Fruit fly (Drosophila melanogaster) Kc167 (cell line): Measurements from ENCODE around the gene MESR3.

Experiments
- Myc ChIP-seq: fragments of >200 bp; optimal IDR thresholded peaks from 2 replicates; lab custom pipeline; 2017; ENCODE audit warnings: missing external identifiers
- Sin3A ChIP-seq: fragments of >200 bp; optimal IDR thresholded peaks from 2 replicates; lab custom pipeline; 2018; ENCODE audit warnings: missing external identifiers
- h ChIP-seq: fragments of >200 bp; optimal IDR thresholded peaks from 3 replicates; lab custom pipeline; 2018; ENCODE audit warnings: missing external identifiers
- insv ChIP-seq: fragments of >200 bp; optimal IDR thresholded peaks from 3 replicates; lab custom pipeline; 2018; ENCODE audit warnings: missing external identifiers
- psq ChIP-seq: fragments of >200 bp; optimal IDR thresholded peaks from 2 replicates; lab custom pipeline; 2017; ENCODE audit warnings: missing external identifiers
- ttk ChIP-seq: sonication (Bioruptor generic); optimal IDR thresholded peaks from 2 replicates; lab custom pipeline; 2017; ENCODE audit warnings: missing external identifiers

The MESR3 gene

DNA sequence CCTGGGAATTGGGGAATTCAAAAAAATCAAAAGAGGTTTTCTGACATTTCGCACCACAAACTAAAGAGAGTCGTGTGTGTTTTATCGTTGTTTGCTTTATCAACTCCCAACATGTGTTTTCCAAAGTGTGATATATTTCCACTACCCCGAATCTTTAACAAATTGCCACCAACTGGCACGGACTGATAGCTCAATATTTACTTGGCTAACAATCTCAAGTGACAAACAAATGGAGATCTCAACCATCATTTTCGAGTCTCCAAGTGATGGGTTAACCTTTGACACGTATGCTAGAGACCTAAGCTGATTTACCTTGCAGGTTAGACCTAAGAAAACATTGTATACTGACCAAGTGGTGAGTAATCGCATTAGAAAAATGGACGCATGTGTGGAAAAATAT lies 8.4 kb downstream of the MESR3 start:
- TF ChIP-seq ttk (no peak), psq (lab: Kevin White, UChicago) (no peak), Myc (lab: Kevin White, UChicago) (no peak), h (no peak), insv (lab: Kevin White, UChicago) (no peak), Sin3A (lab: Kevin White, UChicago) (no peak)

DNA sequence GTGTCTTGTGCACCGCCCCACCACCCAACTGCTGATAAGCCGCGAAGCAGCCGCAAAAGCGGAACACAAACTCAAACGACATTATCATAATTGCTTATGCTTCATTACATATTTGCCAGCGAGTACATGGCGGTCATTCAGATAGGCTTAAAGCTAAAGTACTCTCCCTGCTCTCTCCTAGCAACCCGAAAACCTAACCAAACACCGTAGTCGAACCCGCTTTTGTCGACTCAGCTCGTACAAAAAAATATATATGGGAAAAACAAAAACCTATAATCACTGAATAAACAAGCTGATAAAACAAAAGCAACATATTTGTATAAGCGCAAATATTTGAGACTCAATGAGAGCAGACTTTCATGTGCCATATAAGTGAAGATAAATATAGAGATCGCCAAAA lies 9.9 kb downstream of the MESR3 start:
- no peak for TF ChIP-seq ttk
- TF ChIP-seq Myc (lab: Kevin White, UChicago): no peak
- no peak for TF ChIP-seq psq (lab: Kevin White, UChicago)
- no peak for TF ChIP-seq h
- no peak for TF ChIP-seq insv (lab: Kevin White, UChicago)
- no peak for TF ChIP-seq Sin3A (lab: Kevin White, UChicago)

DNA sequence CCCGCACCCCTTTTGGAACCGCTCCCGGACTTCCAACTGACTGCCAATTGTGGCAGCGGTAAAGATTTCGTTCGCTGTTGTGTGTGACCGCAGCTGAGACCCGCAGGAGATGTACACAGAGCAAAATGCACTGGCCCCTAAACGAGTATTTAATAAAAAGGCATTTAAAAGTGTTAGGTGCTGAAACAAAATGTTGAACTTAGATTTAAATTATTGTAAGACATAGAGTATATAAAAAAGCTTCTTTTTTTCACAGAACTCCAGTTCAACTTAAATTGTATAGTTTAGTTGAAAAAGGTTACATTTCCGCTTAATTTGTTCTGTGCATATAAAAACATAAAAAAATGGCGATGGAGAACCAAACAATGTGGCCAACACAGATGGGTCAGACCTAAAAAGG lies 11.0 kb downstream of the MESR3 start:
- TF ChIP-seq insv (lab: Kevin White, UChicago) (no peak), h (no peak), ttk (no peak), Sin3A (lab: Kevin White, UChicago) (no peak), Myc (lab: Kevin White, UChicago) (no peak), psq (lab: Kevin White, UChicago) (no peak)

DNA sequence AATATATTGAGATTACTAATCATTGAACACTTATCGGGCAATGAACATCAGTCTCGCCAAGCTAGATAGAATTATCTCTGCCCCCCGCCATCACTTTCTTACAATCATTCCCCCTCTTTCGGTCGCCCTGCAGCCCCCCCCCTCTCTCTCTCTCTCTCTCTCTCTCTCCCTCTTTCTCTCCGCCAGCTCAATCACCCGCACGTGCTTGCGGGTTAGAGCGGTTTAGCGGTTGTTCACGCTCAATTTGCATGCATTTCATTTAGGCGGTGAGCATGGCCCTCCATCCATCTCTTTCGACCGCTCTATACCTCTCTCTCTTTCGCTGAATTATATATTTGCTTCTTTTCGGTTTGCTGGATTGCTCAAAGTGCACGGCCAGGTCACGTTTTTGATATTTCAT lies 12.1 kb downstream of the MESR3 start:
- no peak for TF ChIP-seq psq (lab: Kevin White, UChicago)
- no peak for TF ChIP-seq insv (lab: Kevin White, UChicago)
- TF ChIP-seq Myc (lab: Kevin White, UChicago): no peak
- TF ChIP-seq h: no peak
- no peak for TF ChIP-seq ttk
- no peak for TF ChIP-seq Sin3A (lab: Kevin White, UChicago)

DNA sequence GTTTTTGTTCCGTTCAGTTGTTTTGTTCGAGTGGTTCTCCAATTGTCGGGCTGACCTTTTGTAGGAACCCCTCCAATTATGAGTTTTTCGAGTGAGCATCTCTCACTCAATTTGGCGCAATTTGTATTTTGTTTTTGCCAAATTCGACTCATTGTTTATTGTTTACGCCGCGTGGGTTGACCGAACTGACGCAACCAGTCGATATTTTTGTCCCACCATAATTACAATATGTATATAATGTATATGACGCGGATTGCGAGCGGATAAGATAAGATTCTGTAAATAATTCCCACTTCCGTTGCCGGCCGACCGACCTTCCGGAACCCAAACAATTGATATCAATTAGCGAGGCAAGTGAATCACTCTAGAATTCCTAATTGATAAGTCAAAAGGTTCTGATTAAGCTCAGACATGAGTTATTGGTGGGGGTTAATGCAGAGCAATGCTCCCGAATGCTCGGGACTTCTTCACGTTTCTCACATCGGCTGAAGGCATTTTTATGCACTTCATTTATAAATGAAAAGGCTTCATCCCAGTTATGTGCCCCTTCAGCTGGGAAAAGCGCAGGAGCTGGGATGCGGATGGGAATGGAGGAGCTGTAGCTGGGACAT lies 13.7 kb downstream of the MESR3 start:
- TF ChIP-seq psq (lab: Kevin White, UChicago) (no peak), Myc (lab: Kevin White, UChicago) (no peak), h (no peak), Sin3A (lab: Kevin White, UChicago) (no peak), ttk (no peak), insv (lab: Kevin White, UChicago) (no peak)

DNA sequence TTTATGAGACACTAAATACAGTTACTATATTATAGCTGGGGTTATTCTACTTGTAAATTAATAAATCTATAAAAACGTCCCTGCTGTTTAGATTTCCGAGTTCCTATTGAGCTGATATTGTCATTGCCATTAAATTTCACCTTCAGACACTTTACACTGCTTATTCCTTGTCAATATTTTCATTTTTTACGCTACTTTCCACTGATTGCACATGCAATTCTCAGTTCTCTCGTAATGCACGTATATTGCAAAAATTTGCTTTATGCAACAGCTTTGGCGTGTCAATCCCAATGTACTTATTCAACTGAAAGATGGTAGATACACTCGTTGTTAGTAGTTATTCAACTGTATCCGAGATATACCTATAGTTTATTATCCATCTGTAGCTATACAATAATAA lies 15.3 kb downstream of the MESR3 start:
- TF ChIP-seq psq (lab: Kevin White, UChicago): no peak
- no peak for TF ChIP-seq h
- TF ChIP-seq insv (lab: Kevin White, UChicago): no peak
- no peak for TF ChIP-seq Sin3A (lab: Kevin White, UChicago)
- no peak for TF ChIP-seq Myc (lab: Kevin White, UChicago)
- no peak for TF ChIP-seq ttk

DNA sequence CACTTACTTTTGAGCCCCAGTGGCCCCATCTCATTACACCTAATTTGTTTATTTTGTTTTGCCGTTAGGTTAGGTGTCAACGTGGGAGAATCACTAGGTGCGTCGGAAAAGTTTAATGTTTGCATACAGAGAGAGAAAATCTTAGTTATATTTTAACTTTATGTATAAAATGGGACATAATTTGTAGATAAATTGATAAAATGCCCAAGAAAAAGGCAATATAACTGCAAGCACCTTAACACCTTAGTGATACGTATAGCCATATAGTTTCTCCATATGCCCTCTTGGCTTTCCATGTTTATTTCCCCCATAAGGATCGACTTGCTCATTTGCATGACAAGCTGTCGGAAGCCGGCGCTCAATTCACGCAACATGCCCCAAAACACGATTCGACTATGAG lies 21.9 kb downstream of the MESR3 start:
- TF ChIP-seq ttk: no peak
- TF ChIP-seq Myc (lab: Kevin White, UChicago): no peak
- no peak for TF ChIP-seq psq (lab: Kevin White, UChicago)
- TF ChIP-seq Sin3A (lab: Kevin White, UChicago): no peak
- no peak for TF ChIP-seq insv (lab: Kevin White, UChicago)
- TF ChIP-seq h: no peak

DNA sequence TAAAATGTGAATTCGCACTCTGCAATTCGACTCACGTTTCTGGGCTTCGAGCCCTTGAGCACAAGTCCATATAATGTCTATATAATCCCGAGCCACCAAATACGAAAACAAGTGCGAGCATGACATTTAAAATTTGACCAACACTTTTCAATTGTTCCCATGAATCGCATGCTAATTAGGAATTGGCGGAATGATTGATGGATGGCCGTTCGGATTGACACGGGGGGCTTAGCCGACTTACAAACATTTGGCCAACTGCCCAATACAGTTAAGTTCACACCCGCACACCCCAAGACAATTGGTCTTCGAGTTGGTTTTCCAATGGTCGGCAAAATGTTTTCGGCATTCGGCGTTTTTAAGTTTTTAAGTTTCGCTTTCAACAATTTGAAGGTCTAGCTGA lies 24.0 kb downstream of the MESR3 start:
- TF ChIP-seq h: no peak
- TF ChIP-seq Sin3A (lab: Kevin White, UChicago): no peak

DNA sequence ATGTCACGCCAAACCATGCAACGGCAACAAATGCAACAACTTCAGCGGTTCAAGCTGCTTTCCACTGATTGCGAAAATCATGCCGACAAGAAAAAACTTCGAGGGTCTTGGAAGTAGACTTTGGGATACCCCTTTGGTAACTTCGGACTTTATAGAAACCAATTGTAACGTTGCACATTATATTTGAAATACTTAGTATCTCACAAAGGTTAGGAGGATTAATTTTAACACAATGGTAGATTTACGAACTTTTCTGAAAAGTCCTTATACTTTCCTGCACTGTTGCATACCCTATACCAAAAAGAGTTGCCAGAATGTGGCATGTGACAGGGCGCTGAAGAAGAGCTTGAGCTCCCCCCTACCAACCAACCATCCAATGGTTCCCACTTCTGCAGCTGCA lies 28.4 kb downstream of the MESR3 start:
- TF ChIP-seq insv (lab: Kevin White, UChicago) (no peak), psq (lab: Kevin White, UChicago) (no peak), h (no peak), Sin3A (lab: Kevin White, UChicago) (no peak), ttk (no peak), Myc (lab: Kevin White, UChicago) (no peak)

DNA sequence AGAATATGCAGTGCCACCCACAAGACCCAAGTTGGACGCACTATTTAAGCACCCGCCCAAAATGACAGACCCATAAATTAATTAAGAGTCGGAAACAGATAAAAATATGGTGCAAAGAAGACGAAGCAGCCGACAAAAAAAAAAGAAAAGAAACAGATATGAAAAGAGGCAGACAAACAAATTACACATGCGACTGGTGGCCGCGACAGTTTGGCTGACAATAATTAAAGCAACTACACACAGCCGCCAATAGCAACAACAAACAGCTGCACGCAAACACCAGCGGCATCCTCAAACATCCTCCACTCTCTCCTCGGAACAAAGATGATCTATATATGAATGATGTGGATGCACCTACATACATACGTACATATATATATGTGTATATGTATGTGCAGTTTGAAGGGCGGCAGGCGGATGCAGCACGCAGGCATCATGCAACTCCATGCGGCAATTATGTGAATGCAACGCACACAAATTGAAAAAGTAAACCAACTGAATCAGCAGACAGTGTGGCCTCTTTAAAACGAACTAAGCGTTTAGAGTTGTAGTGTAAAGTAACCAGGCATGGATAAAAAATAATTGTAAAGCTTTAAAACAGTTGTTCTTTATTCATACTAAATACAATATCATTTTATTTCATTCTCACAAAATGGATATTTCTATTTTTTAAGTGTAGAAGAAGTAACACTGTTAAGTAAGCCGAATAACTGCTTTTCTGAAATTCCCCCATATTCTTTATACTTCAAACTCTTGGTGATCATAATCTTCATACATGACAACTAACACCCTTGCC lies 31.0 kb downstream of the MESR3 start:
- TF ChIP-seq insv (lab: Kevin White, UChicago): no peak
- TF ChIP-seq h: no peak
- no peak for TF ChIP-seq Sin3A (lab: Kevin White, UChicago)
- no peak for TF ChIP-seq Myc (lab: Kevin White, UChicago)
- no peak for TF ChIP-seq ttk
- no peak for TF ChIP-seq psq (lab: Kevin White, UChicago)

DNA sequence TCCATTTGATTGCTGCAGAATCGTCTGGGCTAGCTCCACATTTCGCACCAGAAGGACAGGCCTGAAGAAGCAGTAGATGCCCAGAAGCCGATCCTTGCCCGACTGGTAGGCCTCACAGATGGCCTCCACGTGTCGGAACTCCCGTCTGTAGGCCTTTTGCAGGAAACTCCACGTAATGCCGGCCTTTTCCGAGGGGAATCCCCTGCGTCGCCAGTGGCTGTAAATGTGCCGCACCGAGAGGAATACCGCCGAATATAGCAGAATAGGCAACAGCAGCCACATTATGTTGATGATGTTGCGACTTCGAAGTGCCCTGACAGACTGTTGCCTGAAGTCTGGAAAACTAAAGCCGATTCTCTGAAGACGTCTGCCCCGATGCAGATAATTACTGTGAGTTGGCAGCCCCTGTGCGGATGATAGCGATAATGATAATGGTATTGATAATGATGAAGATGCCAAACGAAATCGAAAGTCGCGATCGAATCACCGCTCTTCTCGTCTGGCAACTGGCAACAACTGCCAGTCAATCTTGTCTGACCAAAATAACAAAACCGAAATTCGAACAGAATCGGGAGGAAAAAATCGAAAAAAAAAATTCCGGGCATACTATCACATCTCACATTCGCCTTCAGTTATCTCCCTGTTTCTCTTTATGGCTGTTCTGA lies 35.7 kb downstream of the MESR3 start, which contains the start of gene Cyp310a1:
Cyp310a1 (minus strand) TSS at position 348 of the 665 bp plus-strand sequence.
- TF ChIP-seq insv (lab: Kevin White, UChicago) (no peak), Sin3A (lab: Kevin White, UChicago) (no peak), ttk (no peak), h (no peak), psq (lab: Kevin White, UChicago) (no peak), Myc (lab: Kevin White, UChicago) (no peak)

DNA sequence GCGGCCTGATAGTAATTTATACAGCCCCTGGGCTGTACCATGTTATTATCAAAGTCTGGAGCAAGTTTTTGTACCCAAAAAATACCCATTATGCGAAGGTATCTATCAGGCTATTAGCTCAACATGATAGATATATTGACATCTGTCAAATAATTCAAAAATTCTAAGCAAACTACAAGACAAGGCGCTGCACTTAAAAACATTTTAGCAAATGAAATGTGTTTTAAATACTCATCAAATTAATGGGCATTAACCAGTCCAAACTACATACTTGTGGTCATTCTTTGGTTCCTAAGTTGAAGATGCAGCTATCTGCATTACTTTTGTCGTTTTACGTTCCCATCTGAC lies 36.2 kb downstream of the MESR3 start:
- TF ChIP-seq Sin3A (lab: Kevin White, UChicago) (no peak), insv (lab: Kevin White, UChicago) (no peak), ttk (no peak), h (no peak), Myc (lab: Kevin White, UChicago) (no peak), psq (lab: Kevin White, UChicago) (no peak)
